Worm (Caenorhabditis elegans) whole organism, late embryonic: ENCODE measurements around the gene ZK177.12.

Source experiments
- ama-1 ChIP-seq: fragments of 150-350 bp; optimal IDR thresholded peaks from 2 replicates; lab custom pipeline; 2014
- ceh-6 ChIP-seq: fragments of 200-800 bp; sonication (Bioruptor generic); optimal IDR thresholded peaks from 2 replicates; lab custom pipeline; 2018; ENCODE audit warnings: mild to moderate bottlenecking, missing genetic modification characterization, missing compliant biosample characterization
- fkh-10 ChIP-seq: fragments of 150-350 bp; optimal IDR thresholded peaks from 2 replicates; lab custom pipeline; 2014; ENCODE audit warnings: missing biosample characterization, missing genetic modification reagents, missing genetic modification characterization
- fkh-6 ChIP-seq: sonication (generic microtip); optimal IDR thresholded peaks from 2 replicates; lab custom pipeline; 2016; ENCODE audit warnings: missing genetic modification characterization, missing compliant biosample characterization
- pag-3 ChIP-seq: sonication (generic microtip); optimal IDR thresholded peaks from 2 replicates; lab custom pipeline; 2016; ENCODE audit warnings: missing compliant biosample characterization, missing genetic modification characterization, borderline replicate concordance
- pat-9 ChIP-seq: fragments of 200-800 bp; sonication (Bioruptor generic); optimal IDR thresholded peaks from 2 replicates; lab custom pipeline; 2018; ENCODE audit warnings: mild to moderate bottlenecking, missing genetic modification characterization, moderate library complexity, missing compliant biosample characterization
- pha-2 ChIP-seq: sonication (generic microtip); optimal IDR thresholded peaks from 2 replicates; lab custom pipeline; 2017; ENCODE audit warnings: mild to moderate bottlenecking, missing genetic modification characterization, missing compliant biosample characterization
- pqm-1 ChIP-seq: sonication (generic microtip); optimal IDR thresholded peaks from 2 replicates; lab custom pipeline; 2016; ENCODE audit warnings: missing genetic modification characterization, missing compliant biosample characterization

- TF ChIP-seq pqm-1 (tag; lab: Kevin White, UChicago) (no peak), fkh-6 (tag; lab: Kevin White, UChicago) (no peak), pag-3 (tag; lab: Kevin White, UChicago) (no peak), ceh-6 (no peak), pha-2 (tag; lab: Kevin White, UChicago) (no peak), fkh-10 (no peak), pat-9 (tag; lab: Kevin White, UChicago) (no peak), ama-1 (lab: Kevin White, UChicago) (no peak)
Observed at ce11 chrII:5570272-5570671, 48.8 kb downstream of the ZK177.12 start, which contains the start of the genes C17C3.1 and C17C3.15.
